Fruit fly (Drosophila melanogaster) whole organism, embryonic: ENCODE results near the gene Cep164.
A peak's percentile ranks its signal among the peaks of the same experiment; 100 is the strongest.

Experiments
- Aef1 ChIP-seq: fragments of 200-800 bp; sonication (Bioruptor generic); IDR thresholded peaks from 3 replicates; pipeline ENCODE4 v1.3.6; 2022; ENCODE audit warnings: missing biosample characterization, missing genetic modification characterization
- B-H1 ChIP-seq: fragments of 200-800 bp; sonication (Bioruptor generic); IDR thresholded peaks from 3 replicates; pipeline ENCODE4 v1.3.6; 2022; ENCODE audit warnings: missing biosample characterization, missing genetic modification characterization
- Bteb2 ChIP-seq: fragments of 200-800 bp; sonication (Bioruptor generic); optimal IDR thresholded peaks from 2 replicates; lab custom pipeline; 2016; ENCODE audit warnings: missing biosample characterization, missing genetic modification characterization
- CG10267 ChIP-seq: fragments of 200-800 bp; sonication (Bioruptor generic); optimal IDR thresholded peaks from 2 replicates; lab custom pipeline; 2018; ENCODE audit warnings: missing biosample characterization, mild to moderate bottlenecking, missing genetic modification characterization, moderate library complexity
- CG11696 ChIP-seq: fragments of 200-800 bp; sonication (Bioruptor generic); IDR thresholded peaks from 2 replicates; pipeline ENCODE4 v1.3.6; 2022; ENCODE audit warnings: missing biosample characterization, missing genetic modification characterization
- CG12391 ChIP-seq: fragments of 200-800 bp; sonication (Bioruptor generic); optimal IDR thresholded peaks from 3 replicates; lab custom pipeline; 2018; ENCODE audit warnings: missing biosample characterization, mild to moderate bottlenecking, missing genetic modification characterization, moderate library complexity
- CG14965 ChIP-seq: fragments of 200-800 bp; sonication (Bioruptor generic); optimal IDR thresholded peaks from 2 replicates; lab custom pipeline; 2016; ENCODE audit warnings: missing biosample characterization, missing genetic modification characterization, borderline replicate concordance
- CG15696 ChIP-seq: fragments of 200-800 bp; sonication (Bioruptor generic); optimal IDR thresholded peaks from 2 replicates; lab custom pipeline; 2019; ENCODE audit warnings: missing biosample characterization, mild to moderate bottlenecking, missing genetic modification characterization, moderate library complexity
- CG16863 ChIP-seq: fragments of 200-800 bp; sonication (Bioruptor generic); optimal IDR thresholded peaks from 3 replicates; lab custom pipeline; 2016; ENCODE audit warnings: missing biosample characterization, missing genetic modification characterization
- CG17186 ChIP-seq: fragments of 200-800 bp; sonication (Bioruptor generic); optimal IDR thresholded peaks from 3 replicates; lab custom pipeline; 2017; ENCODE audit warnings: missing biosample characterization, missing genetic modification reagents, missing genetic modification characterization
- CG17385 ChIP-seq: fragments of 200-800 bp; sonication (Bioruptor generic); optimal IDR thresholded peaks from 3 replicates; lab custom pipeline; 2018; ENCODE audit warnings: missing biosample characterization, mild to moderate bottlenecking, missing genetic modification characterization
- CG17568 ChIP-seq: fragments of 200-800 bp; sonication (Bioruptor generic); optimal IDR thresholded peaks from 2 replicates; lab custom pipeline; 2018; ENCODE audit warnings: missing biosample characterization, mild to moderate bottlenecking, missing genetic modification characterization, moderate library complexity
- CG2120 ChIP-seq: fragments of 200-800 bp; sonication (Bioruptor generic); optimal IDR thresholded peaks from 3 replicates; lab custom pipeline; 2016; ENCODE audit warnings: missing biosample characterization, missing genetic modification characterization
- CG34376 ChIP-seq: fragments of 200-800 bp; sonication (Bioruptor generic); optimal IDR thresholded peaks from 2 replicates; lab custom pipeline; 2018; ENCODE audit warnings: missing biosample characterization, mild to moderate bottlenecking, missing genetic modification characterization
- CG34422 ChIP-seq: fragments of 200-800 bp; sonication (Bioruptor generic); IDR thresholded peaks from 3 replicates; pipeline ENCODE4 v1.3.6; 2022; ENCODE audit warnings: missing biosample characterization, missing genetic modification characterization
- CG4617 ChIP-seq: fragments of 200-800 bp; sonication (Bioruptor generic); optimal IDR thresholded peaks from 3 replicates; lab custom pipeline; 2016; ENCODE audit warnings: missing biosample characterization, missing genetic modification characterization, borderline replicate concordance
- CG8281 ChIP-seq: fragments of 200-800 bp; sonication (Bioruptor generic); optimal IDR thresholded peaks from 2 replicates; lab custom pipeline; 2018; ENCODE audit warnings: missing biosample characterization, mild to moderate bottlenecking, missing genetic modification characterization, moderate library complexity
- CG8765 ChIP-seq: fragments of 200-800 bp; sonication (Bioruptor generic); IDR thresholded peaks from 2 replicates; pipeline ENCODE4 v1.3.6; 2022; ENCODE audit warnings: missing biosample characterization, missing genetic modification characterization
- Chrac-16 ChIP-seq: fragments of 200-800 bp; sonication (Bioruptor generic); optimal IDR thresholded peaks from 3 replicates; lab custom pipeline; 2016; ENCODE audit warnings: missing biosample characterization, missing genetic modification characterization
- Dll ChIP-seq: fragments of 200-800 bp; sonication (Bioruptor generic); IDR thresholded peaks from 4 replicates; pipeline ENCODE4 v1.3.6; 2022; ENCODE audit warnings: missing biosample characterization, missing genetic modification characterization; ENCODE audit not compliant: partially characterized antibody
- Ets97D ChIP-seq: fragments of 200-800 bp; sonication (Bioruptor generic); optimal IDR thresholded peaks from 3 replicates; lab custom pipeline; 2016; ENCODE audit warnings: missing biosample characterization, missing genetic modification characterization
- GATAe ChIP-seq: fragments of 200-800 bp; sonication (Bioruptor generic); conservative IDR thresholded peaks from 2 replicates; pipeline ENCODE4 v1.3.6; 2022; ENCODE audit warnings: missing biosample characterization, missing genetic modification characterization
- H15 ChIP-seq: fragments of 200-800 bp; sonication (Bioruptor generic); IDR thresholded peaks from 3 replicates; pipeline ENCODE4 v1.3.6; 2022; ENCODE audit warnings: missing biosample characterization, missing genetic modification characterization
- Hr51 ChIP-seq, 2 experiments: fragments of 200-800 bp; sonication (Bioruptor generic); optimal IDR thresholded peaks; 2 replicates in 1 of 2; 3 replicates in 1 of 2; lab custom pipeline; 2016 to 2018; ENCODE audit warnings: missing biosample characterization in 2 of 2, missing genetic modification characterization in 2 of 2, mild to moderate bottlenecking in 1 of 2, moderate library complexity in 1 of 2
- Max ChIP-seq: fragments of 200-800 bp; sonication (Bioruptor generic); optimal IDR thresholded peaks from 2 replicates; lab custom pipeline; 2016; ENCODE audit warnings: missing biosample characterization, mild to moderate bottlenecking, missing genetic modification characterization
- Opbp ChIP-seq: fragments of 200-800 bp; sonication (Bioruptor generic); IDR thresholded peaks from 3 replicates; pipeline ENCODE4 v1.3.6; 2022; ENCODE audit warnings: missing biosample characterization, missing genetic modification characterization; ENCODE audit not compliant: partially characterized antibody
- Scr ChIP-seq: fragments of 200-800 bp; sonication (Bioruptor generic); IDR thresholded peaks from 2 replicates; pipeline ENCODE4 v1.3.6; 2022; ENCODE audit warnings: missing biosample characterization, missing genetic modification characterization; ENCODE audit not compliant: partially characterized antibody
- Sry-δ ChIP-seq: fragments of 200-800 bp; sonication (Bioruptor generic); optimal IDR thresholded peaks from 2 replicates; lab custom pipeline; 2016; ENCODE audit warnings: missing biosample characterization, missing genetic modification characterization
- Xbp1 ChIP-seq: fragments of 200-800 bp; sonication (Bioruptor generic); optimal IDR thresholded peaks from 3 replicates; lab custom pipeline; 2016; ENCODE audit warnings: missing biosample characterization, mild to moderate bottlenecking, missing genetic modification characterization
- Xrp1 ChIP-seq: fragments of 200-800 bp; sonication (Bioruptor generic); IDR thresholded peaks from 2 replicates; pipeline ENCODE4 v1.3.6; 2022; ENCODE audit warnings: missing biosample characterization, missing genetic modification characterization
- YL-1 ChIP-seq: fragments of 200-800 bp; sonication (Bioruptor generic); optimal IDR thresholded peaks from 3 replicates; lab custom pipeline; 2017; ENCODE audit warnings: missing biosample characterization, mild to moderate bottlenecking, missing genetic modification characterization
- amos ChIP-seq: fragments of 200-800 bp; sonication (Bioruptor generic); IDR thresholded peaks from 2 replicates; pipeline ENCODE4 v1.3.6; 2022; ENCODE audit warnings: missing biosample characterization, missing genetic modification characterization; ENCODE audit not compliant: partially characterized antibody
- ci ChIP-seq: fragments of 200-800 bp; sonication (Bioruptor generic); IDR thresholded peaks from 3 replicates; pipeline ENCODE4 v1.3.6; 2022; ENCODE audit warnings: missing biosample characterization, missing genetic modification characterization
- cwo ChIP-seq: fragments of 200-800 bp; sonication (Bioruptor generic); optimal IDR thresholded peaks from 3 replicates; lab custom pipeline; 2017; ENCODE audit warnings: missing biosample characterization, missing genetic modification characterization, mild to moderate bottlenecking, moderate library complexity, missing genetic modification reagents
- dan ChIP-seq: fragments of 200-800 bp; sonication (Bioruptor generic); IDR thresholded peaks from 2 replicates; pipeline ENCODE4 v1.3.6; 2022; ENCODE audit warnings: missing biosample characterization, missing genetic modification characterization
- dimm ChIP-seq: fragments of 200-800 bp; sonication (Bioruptor generic); IDR thresholded peaks from 2 replicates; pipeline ENCODE4 v1.3.6; 2022; ENCODE audit warnings: missing biosample characterization, missing genetic modification characterization
- grn ChIP-seq: fragments of 200-800 bp; sonication (Bioruptor generic); optimal IDR thresholded peaks from 3 replicates; lab custom pipeline; 2017; ENCODE audit warnings: missing biosample characterization, missing genetic modification characterization
- jigr1 ChIP-seq: fragments of 200-800 bp; sonication (Bioruptor generic); IDR thresholded peaks from 3 replicates; pipeline ENCODE4 v1.3.6; 2022; ENCODE audit warnings: missing biosample characterization, missing genetic modification characterization
- klu ChIP-seq: fragments of 200-800 bp; sonication (Bioruptor generic); IDR thresholded peaks from 2 replicates; pipeline ENCODE4 v1.3.6; 2022; ENCODE audit warnings: missing biosample characterization, missing genetic modification characterization
- knrl ChIP-seq: fragments of 200-800 bp; sonication (Bioruptor generic); IDR thresholded peaks from 3 replicates; pipeline ENCODE4 v1.3.6; 2022; ENCODE audit warnings: missing biosample characterization, missing genetic modification characterization; ENCODE audit not compliant: partially characterized antibody
- lilli ChIP-seq: fragments of 200-800 bp; sonication (Bioruptor generic); optimal IDR thresholded peaks from 3 replicates; lab custom pipeline; 2016; ENCODE audit warnings: missing biosample characterization, missing genetic modification characterization
- pnt ChIP-seq: fragments of 200-800 bp; sonication (Bioruptor generic); optimal IDR thresholded peaks from 3 replicates; lab custom pipeline; 2016; ENCODE audit warnings: missing biosample characterization, missing genetic modification characterization
- pzg ChIP-seq: fragments of 200-800 bp; sonication (Bioruptor generic); optimal IDR thresholded peaks from 3 replicates; lab custom pipeline; 2018; ENCODE audit warnings: missing biosample characterization, mild to moderate bottlenecking, missing genetic modification characterization, moderate library complexity
- ro ChIP-seq: fragments of 200-800 bp; sonication (Bioruptor generic); IDR thresholded peaks from 2 replicates; pipeline ENCODE4 v1.3.6; 2022; ENCODE audit warnings: missing biosample characterization, missing genetic modification characterization
- sna ChIP-seq: fragments of 200-800 bp; sonication (Bioruptor generic); IDR thresholded peaks from 2 replicates; pipeline ENCODE4 v1.3.6; 2022; ENCODE audit warnings: missing biosample characterization, missing genetic modification characterization; ENCODE audit not compliant: partially characterized antibody
- tap ChIP-seq: fragments of 200-800 bp; optimal IDR thresholded peaks from 3 replicates; lab custom pipeline; 2019; ENCODE audit warnings: missing biosample characterization, mild to moderate bottlenecking, missing genetic modification characterization, moderate library complexity
- tgo ChIP-seq: fragments of 200-800 bp; sonication (Bioruptor generic); IDR thresholded peaks from 3 replicates; pipeline ENCODE4 v1.3.6; 2022; ENCODE audit warnings: missing biosample characterization, missing genetic modification characterization
- tll ChIP-seq, 2 experiments: fragments of 200-800 bp in 1 of 2; fragments of >200 bp in 1 of 2; sonication (Bioruptor generic) in 1 of 2; optimal IDR thresholded peaks; 2 replicates each; lab custom pipeline; 2017 to 2019; ENCODE audit warnings: missing biosample characterization in 2 of 2, missing genetic modification characterization in 2 of 2, mild to moderate bottlenecking in 1 of 2, moderate library complexity in 1 of 2
- trem ChIP-seq: fragments of 200-800 bp; optimal IDR thresholded peaks from 3 replicates; lab custom pipeline; 2019; ENCODE audit warnings: missing biosample characterization, mild to moderate bottlenecking, missing genetic modification characterization, moderate library complexity
- tx ChIP-seq: fragments of 200-800 bp; sonication (Bioruptor generic); optimal IDR thresholded peaks from 2 replicates; lab custom pipeline; 2016; ENCODE audit warnings: missing biosample characterization, missing genetic modification characterization
- z ChIP-seq: fragments of 200-800 bp; sonication (Bioruptor generic); IDR thresholded peaks from 3 replicates; pipeline ENCODE4 v1.3.6; 2022; ENCODE audit warnings: missing biosample characterization, missing genetic modification characterization
- zf30C ChIP-seq: fragments of 200-800 bp; sonication (Bioruptor generic); optimal IDR thresholded peaks from 3 replicates; lab custom pipeline; 2018; ENCODE audit warnings: missing biosample characterization, mild to moderate bottlenecking, missing genetic modification characterization

Cep164 gene

dm6 chrX:15996831-15997230 is 14.1 kb upstream of the Cep164 start, which contains the start of gene CG8939 (continued):
- TF ChIP-seq trem (tag; lab: Kevin White, UChicago) (peak; percentile 43), Bteb2 (GFP tag; lab: Kevin White, UChicago) (no peak), Opbp (0 out of 3 replicates have a peak, but pooled peaks have one; percentile 21), Xbp1 (GFP tag; lab: Kevin White, UChicago) (no peak), cwo (peak; percentile 92), Xrp1 (no peak), CG10267 (peak; percentile 13), Max (GFP tag; lab: Kevin White, UChicago) (peak; percentile 90), klu (GFP tag; lab: Robert Waterston, UW) (no peak), B-H1 (GFP tag; lab: Robert Waterston, UW) (no peak), amos (peak; percentile 17; the same call in 1 of the 2 replicates), CG8765 (no peak), tgo (GFP tag; lab: Robert Waterston, UW) (no peak), grn (GFP tag; lab: Kevin White, UChicago) (no peak), CG16863 (GFP tag; lab: Kevin White, UChicago) (no peak), dimm (GFP tag; lab: Robert Waterston, UW) (no peak), CG17568 (GFP tag; lab: Kevin White, UChicago) (no peak), Ets97D (GFP tag; lab: Kevin White, UChicago) (peak; percentile 42), ro (no peak), Hr51 (GFP tag; optimal IDR thresholded peaks at IDR 0.05; lab: Kevin White, UChicago) (no peak), CG2120 (no peak), tx (GFP tag; lab: Kevin White, UChicago) (no peak), lilli (no peak), pzg (GFP tag; lab: Kevin White, UChicago) (peak; percentile 71), CG12391 (tag; lab: Kevin White, UChicago) (peak; percentile 12), tll (GFP tag; optimal IDR thresholded peaks at IDR 0.05; lab: Kevin White, UChicago) (no peak), CG4617 (GFP tag; lab: Kevin White, UChicago) (peak; percentile 15), Chrac-16 (GFP tag; lab: Kevin White, UChicago) (no peak), CG14965 (GFP tag; lab: Kevin White, UChicago) (no peak), knrl (0 out of 3 replicates have a peak, but pooled peaks have one; percentile 16), dan (no peak), CG17186 (GFP tag; lab: Kevin White, UChicago) (peak; percentile 82), Sry-δ (GFP tag; lab: Kevin White, UChicago) (no peak), jigr1 (GFP tag; lab: Robert Waterston, UW) (no peak), sna (GFP tag; lab: Robert Waterston, UW) (no peak), Scr (GFP tag; lab: Robert Waterston, UW) (peak; percentile 46), H15 (GFP tag; lab: Robert Waterston, UW) (no peak), Dll (peak; percentile 52; the same call in 2 of the 4 replicates), CG15696 (tag; lab: Kevin White, UChicago) (no peak), CG11696 (GFP tag; lab: Robert Waterston, UW) (no peak), zf30C (GFP tag; lab: Kevin White, UChicago) (no peak)

dm6 chrX:15992527-15992897 is 9.8 kb upstream of the Cep164 start:
- TF ChIP-seq z (GFP tag; lab: Robert Waterston, UW) = no peak
- TF ChIP-seq pnt (GFP tag; lab: Kevin White, UChicago) = no peak
- TF ChIP-seq Sry-δ (GFP tag; lab: Kevin White, UChicago) = peak; percentile 8
- TF ChIP-seq ci = no peak
- 0 out of 2 replicates have a peak, but pooled peaks have one; percentile 14 for TF ChIP-seq Scr (GFP tag; lab: Robert Waterston, UW)
- TF ChIP-seq GATAe (GFP tag; lab: Robert Waterston, UW) = no peak
- TF ChIP-seq YL-1 (GFP tag; lab: Kevin White, UChicago) = peak; percentile 54
- TF ChIP-seq CG4617 (GFP tag; lab: Kevin White, UChicago) = peak; percentile 10
- no peak for TF ChIP-seq CG34376 (GFP tag; lab: Kevin White, UChicago)
- TF ChIP-seq Aef1 (GFP tag; lab: Robert Waterston, UW) = no peak
- TF ChIP-seq CG17385 (GFP tag; lab: Kevin White, UChicago) = no peak
- TF ChIP-seq CG34422 (GFP tag; lab: Robert Waterston, UW) = no peak
- peak; percentile 41 for TF ChIP-seq CG10267
- TF ChIP-seq tap (tag; lab: Kevin White, UChicago) = no peak
- TF ChIP-seq CG8281 (tag; lab: Kevin White, UChicago) = no peak
